Fruit fly (Drosophila melanogaster) whole organism, embryonic: ENCODE data around the gene Rbp1-like.
A peak's percentile ranks its signal among the peaks of the same experiment; 100 is the strongest.

Experiments used
- Atf-2 ChIP-seq: fragments of 200-800 bp; sonication (Bioruptor generic); optimal IDR thresholded peaks from 2 replicates; lab custom pipeline; 2016; ENCODE audit warnings: missing biosample characterization, missing genetic modification characterization
- CG1024 ChIP-seq: fragments of 200-800 bp; sonication (Bioruptor generic); IDR thresholded peaks from 2 replicates; pipeline ENCODE4 v1.3.6; 2022; ENCODE audit warnings: missing biosample characterization, missing genetic modification characterization
- CG10366 ChIP-seq: fragments of 200-800 bp; sonication (Bioruptor generic); IDR thresholded peaks from 2 replicates; pipeline ENCODE4 v1.3.6; 2022; ENCODE audit warnings: missing biosample characterization, missing genetic modification characterization
- CG11247 ChIP-seq: fragments of 200-800 bp; sonication (Bioruptor generic); IDR thresholded peaks from 2 replicates; pipeline ENCODE4 v1.3.6; 2022; ENCODE audit warnings: missing biosample characterization, missing genetic modification characterization
- CG12659 ChIP-seq: fragments of 200-800 bp; sonication (Bioruptor generic); optimal IDR thresholded peaks from 3 replicates; lab custom pipeline; 2017; ENCODE audit warnings: mild to moderate bottlenecking, missing biosample characterization, missing genetic modification reagents, missing genetic modification characterization
- CG13424 ChIP-seq: fragments of 200-800 bp; sonication (Bioruptor generic); optimal IDR thresholded peaks from 2 replicates; lab custom pipeline; 2019; ENCODE audit warnings: missing biosample characterization, mild to moderate bottlenecking, missing genetic modification characterization, moderate library complexity
- CG14667 ChIP-seq: fragments of 200-800 bp; sonication (Bioruptor generic); IDR thresholded peaks from 2 replicates; pipeline ENCODE4 v1.3.6; 2022; ENCODE audit warnings: missing biosample characterization, missing genetic modification characterization
- CG15479 ChIP-seq: fragments of 200-800 bp; sonication (Bioruptor generic); optimal IDR thresholded peaks from 3 replicates; lab custom pipeline; 2019; ENCODE audit warnings: missing biosample characterization, mild to moderate bottlenecking, missing genetic modification characterization, moderate library complexity
- CG15696 ChIP-seq: fragments of 200-800 bp; sonication (Bioruptor generic); optimal IDR thresholded peaks from 2 replicates; lab custom pipeline; 2019; ENCODE audit warnings: missing biosample characterization, mild to moderate bottlenecking, missing genetic modification characterization, moderate library complexity
- CG30020 ChIP-seq: fragments of 200-800 bp; optimal IDR thresholded peaks from 2 replicates; lab custom pipeline; 2019; ENCODE audit warnings: missing biosample characterization, mild to moderate bottlenecking, missing genetic modification characterization, moderate library complexity
- CG3065 ChIP-seq: fragments of 200-800 bp; sonication (Bioruptor generic); optimal IDR thresholded peaks from 2 replicates; lab custom pipeline; 2016; ENCODE audit warnings: missing biosample characterization, missing genetic modification characterization
- CG42726 ChIP-seq: fragments of 200-800 bp; sonication (Bioruptor generic); IDR thresholded peaks from 2 replicates; pipeline ENCODE4 v1.3.6; 2022; ENCODE audit warnings: missing biosample characterization, missing genetic modification characterization; ENCODE audit not compliant: partially characterized antibody
- CG6272 ChIP-seq: fragments of 200-800 bp; sonication (Bioruptor generic); IDR thresholded peaks from 2 replicates; pipeline ENCODE4 v1.3.6; 2022; ENCODE audit warnings: missing biosample characterization, missing genetic modification characterization
- CG6854 ChIP-seq: fragments of 200-800 bp; sonication (Bioruptor generic); optimal IDR thresholded peaks from 3 replicates; lab custom pipeline; 2017; ENCODE audit warnings: missing biosample characterization, mild to moderate bottlenecking, missing genetic modification characterization
- CG7372 ChIP-seq: fragments of 200-800 bp; sonication (Bioruptor generic); IDR thresholded peaks from 2 replicates; pipeline ENCODE4 v1.3.6; 2022; ENCODE audit warnings: missing biosample characterization, missing genetic modification characterization
- CG9727 ChIP-seq: fragments of 200-800 bp; sonication (Bioruptor generic); optimal IDR thresholded peaks from 3 replicates; lab custom pipeline; 2017; ENCODE audit warnings: missing biosample characterization, mild to moderate bottlenecking, missing genetic modification characterization
- Chrac-16 ChIP-seq: fragments of 200-800 bp; sonication (Bioruptor generic); optimal IDR thresholded peaks from 3 replicates; lab custom pipeline; 2016; ENCODE audit warnings: missing biosample characterization, missing genetic modification characterization
- Dip2 ChIP-seq: fragments of 200-800 bp; sonication (Bioruptor generic); IDR thresholded peaks from 2 replicates; pipeline ENCODE4 v1.3.6; 2022; ENCODE audit warnings: missing biosample characterization, missing genetic modification characterization
- Elba2 ChIP-seq: fragments of 200-800 bp; sonication (Bioruptor generic); optimal IDR thresholded peaks from 3 replicates; lab custom pipeline; 2016; ENCODE audit warnings: missing biosample characterization, missing genetic modification characterization
- Fer2 ChIP-seq: fragments of 200-800 bp; sonication (Bioruptor generic); optimal IDR thresholded peaks from 2 replicates; lab custom pipeline; 2018; ENCODE audit warnings: missing biosample characterization, mild to moderate bottlenecking, missing genetic modification characterization, moderate library complexity
- Fer3 ChIP-seq: fragments of 200-800 bp; sonication (Bioruptor generic); optimal IDR thresholded peaks from 2 replicates; lab custom pipeline; 2018; ENCODE audit warnings: missing biosample characterization, mild to moderate bottlenecking, missing genetic modification characterization, moderate library complexity
- GATAe ChIP-seq: fragments of 200-800 bp; sonication (Bioruptor generic); conservative IDR thresholded peaks from 2 replicates; pipeline ENCODE4 v1.3.6; 2022; ENCODE audit warnings: missing biosample characterization, missing genetic modification characterization
- H2.0 ChIP-seq: fragments of 200-800 bp; sonication (Bioruptor generic); IDR thresholded peaks from 2 replicates; pipeline ENCODE4 v1.3.6; 2022; ENCODE audit warnings: missing biosample characterization, missing genetic modification characterization
- MTF-1 ChIP-seq: fragments of 200-800 bp; sonication (Bioruptor generic); optimal IDR thresholded peaks from 2 replicates; lab custom pipeline; 2018; ENCODE audit warnings: missing biosample characterization, mild to moderate bottlenecking, missing genetic modification characterization, borderline replicate concordance
- Max ChIP-seq: fragments of 200-800 bp; sonication (Bioruptor generic); optimal IDR thresholded peaks from 2 replicates; lab custom pipeline; 2016; ENCODE audit warnings: missing biosample characterization, mild to moderate bottlenecking, missing genetic modification characterization
- Ravus ChIP-seq: fragments of 200-800 bp; sonication (Bioruptor generic); IDR thresholded peaks from 2 replicates; pipeline ENCODE4 v1.3.6; 2022; ENCODE audit warnings: missing biosample characterization, missing genetic modification characterization
- Rfx ChIP-seq: fragments of 200-800 bp; sonication (Bioruptor generic); IDR thresholded peaks from 2 replicates; pipeline ENCODE4 v1.3.6; 2022; ENCODE audit warnings: missing biosample characterization, missing genetic modification characterization
- Sox100B ChIP-seq: fragments of 200-800 bp; sonication (Bioruptor generic); optimal IDR thresholded peaks from 3 replicates; lab custom pipeline; 2018; ENCODE audit warnings: missing biosample characterization, mild to moderate bottlenecking, missing genetic modification characterization
- Xbp1 ChIP-seq: fragments of 200-800 bp; sonication (Bioruptor generic); optimal IDR thresholded peaks from 3 replicates; lab custom pipeline; 2016; ENCODE audit warnings: missing biosample characterization, mild to moderate bottlenecking, missing genetic modification characterization
- al ChIP-seq: fragments of 200-800 bp; sonication (Bioruptor generic); IDR thresholded peaks from 2 replicates; pipeline ENCODE4 v1.3.6; 2022; ENCODE audit warnings: missing biosample characterization, missing genetic modification characterization
- ase ChIP-seq: fragments of 200-800 bp; sonication (Bioruptor generic); IDR thresholded peaks from 3 replicates; pipeline ENCODE4 v1.3.6; 2022; ENCODE audit warnings: missing biosample characterization, missing genetic modification characterization
- chif ChIP-seq, 2 experiments: fragments of 200-800 bp; sonication (Bioruptor generic); optimal IDR thresholded peaks; 3 replicates each; lab custom pipeline; 2016; ENCODE audit warnings: missing biosample characterization in 2 of 2, missing genetic modification characterization in 2 of 2
- dm ChIP-seq: fragments of 200-800 bp; sonication (Bioruptor generic); optimal IDR thresholded peaks from 3 replicates; lab custom pipeline; 2016; ENCODE audit warnings: missing biosample characterization, missing genetic modification characterization
- en ChIP-seq: fragments of 200-800 bp; sonication (Bioruptor generic); optimal IDR thresholded peaks from 2 replicates; lab custom pipeline; 2016; ENCODE audit warnings: missing biosample characterization, missing genetic modification characterization
- fu2 ChIP-seq: fragments of 200-800 bp; sonication (Bioruptor generic); optimal IDR thresholded peaks from 2 replicates; lab custom pipeline; 2016; ENCODE audit warnings: missing biosample characterization, missing genetic modification characterization
- gsb-n ChIP-seq: fragments of 200-800 bp; sonication (Bioruptor generic); optimal IDR thresholded peaks from 3 replicates; lab custom pipeline; 2018; ENCODE audit warnings: missing biosample characterization, mild to moderate bottlenecking, missing genetic modification characterization
- gt ChIP-seq: fragments of 200-800 bp; sonication (Bioruptor generic); IDR thresholded peaks from 2 replicates; pipeline ENCODE4 v1.3.6; 2022; ENCODE audit warnings: missing biosample characterization, missing genetic modification characterization
- hkb ChIP-seq, 2 experiments: fragments of 200-800 bp in 1 of 2; fragments of >200 bp in 1 of 2; sonication (Bioruptor generic) in 1 of 2; IDR thresholded peaks in 1 of 2; optimal IDR thresholded peaks in 1 of 2; 2 replicates each; pipeline versions ENCODE4 v1.3.6 to Lab custom; 2017 to 2022; ENCODE audit warnings: missing biosample characterization in 1 of 2, missing genetic modification characterization in 1 of 2
- hth ChIP-seq: fragments of >200 bp; optimal IDR thresholded peaks from 2 replicates; lab custom pipeline; 2017; ENCODE audit warnings: inconsistent platforms
- jing ChIP-seq: fragments of 200-800 bp; sonication (Bioruptor generic); optimal IDR thresholded peaks from 2 replicates; lab custom pipeline; 2018; ENCODE audit warnings: missing biosample characterization, mild to moderate bottlenecking, missing genetic modification characterization
- knrl ChIP-seq: fragments of 200-800 bp; sonication (Bioruptor generic); IDR thresholded peaks from 3 replicates; pipeline ENCODE4 v1.3.6; 2022; ENCODE audit warnings: missing biosample characterization, missing genetic modification characterization; ENCODE audit not compliant: partially characterized antibody
- pfk ChIP-seq: fragments of 200-800 bp; sonication (Bioruptor generic); optimal IDR thresholded peaks from 2 replicates; lab custom pipeline; 2018; ENCODE audit warnings: missing biosample characterization, mild to moderate bottlenecking, missing genetic modification characterization, moderate library complexity
- pnt ChIP-seq: fragments of 200-800 bp; sonication (Bioruptor generic); optimal IDR thresholded peaks from 3 replicates; lab custom pipeline; 2016; ENCODE audit warnings: missing biosample characterization, missing genetic modification characterization
- psq ChIP-seq: fragments of 200-800 bp; sonication (Bioruptor generic); optimal IDR thresholded peaks from 2 replicates; lab custom pipeline; 2017; ENCODE audit warnings: missing biosample characterization, missing genetic modification characterization
- pum ChIP-seq: fragments of 200-800 bp; sonication (Bioruptor generic); optimal IDR thresholded peaks from 2 replicates; lab custom pipeline; 2016; ENCODE audit warnings: missing biosample characterization, missing genetic modification characterization
- pzg ChIP-seq: fragments of 200-800 bp; sonication (Bioruptor generic); optimal IDR thresholded peaks from 3 replicates; lab custom pipeline; 2018; ENCODE audit warnings: missing biosample characterization, mild to moderate bottlenecking, missing genetic modification characterization, moderate library complexity
- sens ChIP-seq: fragments of 200-800 bp; sonication (Bioruptor generic); peaks from one replicate; lab custom pipeline; 2016; ENCODE audit warnings: missing biosample characterization, missing genetic modification characterization
- so ChIP-seq: fragments of 200-800 bp; sonication (Bioruptor generic); IDR thresholded peaks from 3 replicates; pipeline ENCODE4 v1.3.6; 2022; ENCODE audit warnings: missing biosample characterization, missing genetic modification characterization
- sug ChIP-seq: fragments of 200-800 bp; optimal IDR thresholded peaks from 2 replicates; lab custom pipeline; 2019; ENCODE audit warnings: missing biosample characterization, mild to moderate bottlenecking, missing genetic modification characterization, moderate library complexity
- unpg ChIP-seq: fragments of 200-800 bp; sonication (Bioruptor generic); optimal IDR thresholded peaks from 3 replicates; lab custom pipeline; 2018; ENCODE audit warnings: missing biosample characterization, mild to moderate bottlenecking, missing genetic modification characterization, moderate library complexity
- zfh2 ChIP-seq: fragments of 200-800 bp; sonication (Bioruptor generic); optimal IDR thresholded peaks from 2 replicates; lab custom pipeline; 2016; ENCODE audit warnings: missing biosample characterization, missing genetic modification characterization

The Rbp1-like gene

DNA sequence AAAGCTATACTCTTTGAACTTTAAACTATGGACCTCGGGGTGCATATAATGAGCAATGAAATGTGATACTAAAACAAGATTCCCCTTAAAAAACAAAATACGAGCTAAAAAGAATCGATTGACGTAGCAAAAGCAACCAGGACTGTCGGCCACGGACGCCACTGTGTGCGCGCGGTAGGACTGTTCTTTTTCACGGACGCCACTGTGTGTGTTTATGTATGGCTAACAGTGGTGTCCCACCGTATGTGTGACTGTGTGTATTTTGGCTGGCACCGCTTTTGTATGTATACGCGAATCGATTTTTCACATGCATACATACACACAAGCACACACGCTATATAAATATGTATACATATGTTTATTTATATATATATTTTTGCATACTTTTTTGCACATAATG is 907 bp downstream of the Rbp1-like start (continued):
- TF ChIP-seq Sox100B (GFP tag; lab: Kevin White, UChicago), result no peak
- peak; percentile 32 for TF ChIP-seq unpg (GFP tag; lab: Kevin White, UChicago)
- no peak for TF ChIP-seq jing (GFP tag; lab: Kevin White, UChicago)
- TF ChIP-seq CG6854, result no peak
- peak; percentile 54 for TF ChIP-seq fu2 (GFP tag; lab: Kevin White, UChicago)
- TF ChIP-seq Xbp1 (GFP tag; lab: Kevin White, UChicago), result peak; percentile 69
- TF ChIP-seq CG6272 (GFP tag; lab: Robert Waterston, UW), result no peak
- TF ChIP-seq CG15696, result peak; percentile 33
- TF ChIP-seq zfh2 (GFP tag; lab: Kevin White, UChicago), result peak; percentile 70
- no peak for TF ChIP-seq Fer2
- peak; percentile 10 for TF ChIP-seq CG9727 (GFP tag; lab: Kevin White, UChicago)
- TF ChIP-seq Ravus (GFP tag; lab: Robert Waterston, UW), result no peak
- peak; percentile 40; the same call in 1 of the 2 replicates for TF ChIP-seq H2.0 (GFP tag; lab: Robert Waterston, UW)
- TF ChIP-seq Atf-2 (GFP tag; lab: Kevin White, UChicago), result peak; percentile 32
- TF ChIP-seq gt (GFP tag; lab: Robert Waterston, UW), result no peak
- TF ChIP-seq sens (GFP tag; lab: Kevin White, UChicago), result peak; percentile 93
- TF ChIP-seq Fer3 (tag; lab: Kevin White, UChicago), result peak; percentile 32
- TF ChIP-seq CG7372, result no peak
- peak; percentile 42 for TF ChIP-seq CG12659
- peak; percentile 30; the same call in 1 of the 2 replicates for TF ChIP-seq CG14667 (GFP tag; lab: Robert Waterston, UW)
- peak; percentile 51 for TF ChIP-seq sug
- no peak for TF ChIP-seq Dip2 (GFP tag; lab: Robert Waterston, UW)
- TF ChIP-seq MTF-1, result peak; percentile 44
- TF ChIP-seq dm (GFP tag; lab: Kevin White, UChicago), result peak; percentile 40
- TF ChIP-seq CG1024 (GFP tag; lab: Robert Waterston, UW), result peak; percentile 20; the same call in 1 of the 2 replicates
- no peak for TF ChIP-seq CG30020 (tag; lab: Kevin White, UChicago)
- peak; percentile 41; the same call in 1 of the 2 replicates for TF ChIP-seq CG11247 (GFP tag; lab: Robert Waterston, UW)
- peak; percentile 56 for TF ChIP-seq CG10366
- TF ChIP-seq al (GFP tag; lab: Robert Waterston, UW), result peak; percentile 43
- TF ChIP-seq GATAe, result no peak
- peak; percentile 78 for TF ChIP-seq Rfx (GFP tag; lab: Robert Waterston, UW)
- TF ChIP-seq psq (GFP tag; lab: Kevin White, UChicago), result no peak
- peak; percentile 14 for TF ChIP-seq pzg (GFP tag; lab: Kevin White, UChicago)
- no peak for TF ChIP-seq hkb (optimal IDR thresholded peaks at IDR 0.05; lab: Kevin White, UChicago)
- peak; percentile 30 for TF ChIP-seq hkb (GFP tag; IDR thresholded peaks at IDR 0.05; lab: Robert Waterston, UW)
- no peak for TF ChIP-seq hth (lab: Kevin White, UChicago)
- peak; percentile 19 for TF ChIP-seq CG13424 (tag; lab: Kevin White, UChicago)
- peak; percentile 30; the same call in 1 of the 3 replicates for TF ChIP-seq ase (GFP tag; lab: Robert Waterston, UW)
- TF ChIP-seq gsb-n (tag; lab: Kevin White, UChicago), result no peak
- TF ChIP-seq Chrac-16 (GFP tag; lab: Kevin White, UChicago), result peak; percentile 32
- peak; percentile 11 for TF ChIP-seq pfk
- TF ChIP-seq chif (GFP tag; optimal IDR thresholded peaks at IDR 0.05; lab: Kevin White, UChicago), result peak; percentile 19 to 23
- TF ChIP-seq CG42726 (GFP tag; lab: Robert Waterston, UW), result peak; percentile 53; the same call in 1 of the 2 replicates
- peak; percentile 9; the same call in 1 of the 3 replicates for TF ChIP-seq knrl (GFP tag; lab: Robert Waterston, UW)
- TF ChIP-seq CG3065 (GFP tag; lab: Kevin White, UChicago), result peak; percentile 31
- peak; percentile 32 for TF ChIP-seq Max (GFP tag; lab: Kevin White, UChicago)
- no peak for TF ChIP-seq so (GFP tag; lab: Robert Waterston, UW)
- TF ChIP-seq en (GFP tag; lab: Kevin White, UChicago), result no peak
- TF ChIP-seq pnt (GFP tag; lab: Kevin White, UChicago), result peak; percentile 37
- TF ChIP-seq Elba2 (GFP tag; lab: Kevin White, UChicago), result no peak
- no peak for TF ChIP-seq CG15479 (GFP tag; lab: Kevin White, UChicago)
- peak; percentile 64 for TF ChIP-seq pum (GFP tag; lab: Kevin White, UChicago)
